Fruit fly (Drosophila melanogaster): ENCODE measurements around the gene RluA-2.

Gene RluA-2

dm6 chr2L:10439174-10439573 is 37.7 kb upstream of the RluA-2 start, which contains the start of gene Nse4 (continued):
- TF ChIP-seq H2.0 (GFP tag; IDR thresholded peaks at IDR 0.05) (no peak), ab (GFP tag; optimal IDR thresholded peaks at IDR 0.05) (no peak), E2f2 (GFP tag; IDR thresholded peaks at IDR 0.05) (peak; percentile 87), chm (GFP tag; IDR thresholded peaks at IDR 0.05) (no peak), CG12391 (tag; optimal IDR thresholded peaks at IDR 0.05) (peak; percentile 2), Eip74EF (GFP tag; optimal IDR thresholded peaks at IDR 0.05) (no peak), crp (GFP tag; optimal IDR thresholded peaks at IDR 0.05) (peak in 1 of 2 experiments; percentile 70), pros (GFP tag; optimal IDR thresholded peaks at IDR 0.05) (no peak), sens-2 (GFP tag; IDR thresholded peaks at IDR 0.05) (no peak), CG8359 (GFP tag; optimal IDR thresholded peaks at IDR 0.05; ENCODE audit: borderline replicate concordance) (no peak), seq (GFP tag; IDR thresholded peaks at IDR 0.05) (no peak), dimm (GFP tag; IDR thresholded peaks at IDR 0.05) (no peak), CoRest (tag; optimal IDR thresholded peaks at IDR 0.05) (peak; percentile 5), crc (GFP tag; optimal IDR thresholded peaks at IDR 0.05) (no peak), Scr (GFP tag; IDR thresholded peaks at IDR 0.05; ENCODE audit: partially characterized antibody) (peak; percentile 79), HLHmδ (GFP tag; optimal IDR thresholded peaks at IDR 0.05) (no peak), MBD-R2 (GFP tag; IDR thresholded peaks at IDR 0.05) (peak; percentile 69), tna (GFP tag; IDR thresholded peaks at IDR 0.05; ENCODE audit: partially characterized antibody) (peak; percentile 93), CG7357 (GFP tag; IDR thresholded peaks at IDR 0.05) (peak; percentile 85), CG16815 (GFP tag; optimal IDR thresholded peaks at IDR 0.05) (no peak), Fer3 (tag; optimal IDR thresholded peaks at IDR 0.05) (no peak), CG10565 (GFP tag; optimal IDR thresholded peaks at IDR 0.05) (no peak), CG2116 (GFP tag; optimal IDR thresholded peaks at IDR 0.05) (peak; percentile 69), unc-4 (GFP tag; IDR thresholded peaks at IDR 0.05; ENCODE audit: partially characterized antibody) (peak; percentile 74), CG1024 (GFP tag; IDR thresholded peaks at IDR 0.05) (peak; percentile 86), MESR4 (GFP tag; optimal IDR thresholded peaks at IDR 0.05) (peak; percentile 16), CG12659 (GFP tag; optimal IDR thresholded peaks at IDR 0.05) (peak; percentile 65), Dp (GFP tag; optimal IDR thresholded peaks at IDR 0.05) (peak; percentile 75), Hmr (GFP tag; optimal IDR thresholded peaks at IDR 0.05) (no peak), sens (GFP tag) (peak; percentile 75), Myb (GFP tag; optimal IDR thresholded peaks at IDR 0.05) (peak; percentile 4), ato (GFP tag; IDR thresholded peaks at IDR 0.05; ENCODE audit: partially characterized antibody) (peak; percentile 95), kah (GFP tag; optimal IDR thresholded peaks at IDR 0.05) (no peak), sug (tag; optimal IDR thresholded peaks at IDR 0.05) (peak; percentile 2), z (GFP tag; IDR thresholded peaks at IDR 0.05) (no peak), run (tag; optimal IDR thresholded peaks at IDR 0.05) (no peak), ewg (GFP tag; optimal IDR thresholded peaks at IDR 0.05) (no peak), Dref (GFP tag; IDR thresholded peaks at IDR 0.05) (peak; percentile 93), CG15696 (tag; optimal IDR thresholded peaks at IDR 0.05) (no peak), kni (GFP tag; optimal IDR thresholded peaks at IDR 0.05) (no peak), vnd (GFP tag; IDR thresholded peaks at IDR 0.05; ENCODE audit: partially characterized antibody) (peak; percentile 88), Dad (GFP tag; optimal IDR thresholded peaks at IDR 0.05) (no peak), CG17612 (GFP tag; IDR thresholded peaks at IDR 0.05) (no peak), lola (GFP tag; optimal IDR thresholded peaks at IDR 0.05) (peak in 1 of 3 experiments; percentile 32), bab2 (GFP tag; optimal IDR thresholded peaks at IDR 0.05) (no peak), Xrp1 (GFP tag; IDR thresholded peaks at IDR 0.05) (no peak), CG34224 (GFP tag; IDR thresholded peaks at IDR 0.05; ENCODE audit: partially characterized antibody) (peak; percentile 93), B-H2 (GFP tag; optimal IDR thresholded peaks at IDR 0.05) (no peak), Bgb (GFP tag; IDR thresholded peaks at IDR 0.05; ENCODE audit: partially characterized antibody) (peak; percentile 91)
